Worm (Caenorhabditis elegans): ENCODE results near the gene git-1.

Gene git-1

DNA sequence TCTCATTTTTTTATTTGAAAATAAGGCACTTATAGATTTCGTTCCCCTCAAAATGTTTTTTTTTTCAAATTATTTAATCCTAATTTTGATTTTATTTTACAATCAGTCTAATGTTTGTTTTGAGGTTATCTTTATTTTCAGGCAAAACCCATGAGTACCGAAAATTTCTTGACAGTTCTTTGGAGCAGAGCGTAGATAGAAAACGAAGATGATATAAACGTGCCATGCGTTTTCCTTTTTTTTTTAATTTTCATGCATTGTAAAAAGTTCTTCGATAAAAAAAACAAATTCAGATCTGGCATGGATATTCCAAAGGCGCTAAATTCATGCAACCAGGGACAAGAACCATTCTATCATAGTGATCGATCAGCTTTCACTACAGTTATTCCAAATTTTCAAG, 33.7 kb upstream of the git-1 start, which contains the start of gene C33D3.5:
C33D3.5 (plus strand) TSS at position 301 of the 400 bp plus-strand sequence.
- no peak for TF ChIP-seq ccch-3 (GFP tag; optimal IDR thresholded peaks at IDR 0.05)
- TF ChIP-seq ztf-6 (GFP tag; IDR thresholded peaks at IDR 0.05): no peak
- TF ChIP-seq unc-62 (GFP tag; optimal IDR thresholded peaks at IDR 0.05): no peak
- TF ChIP-seq ceh-79 (tag; optimal IDR thresholded peaks at IDR 0.05): no peak
- TF ChIP-seq madf-6 (GFP tag; IDR thresholded peaks at IDR 0.05): no peak
- TF ChIP-seq nhr-80 (tag; optimal IDR thresholded peaks at IDR 0.05): no peak
- no peak for TF ChIP-seq let-526 (GFP tag; IDR thresholded peaks at IDR 0.05)
- no peak for TF ChIP-seq lir-1 (GFP tag; conservative IDR thresholded peaks at IDR 0.05)
- TF ChIP-seq hlh-26 (GFP tag; conservative IDR thresholded peaks at IDR 0.05): no peak
- TF ChIP-seq aptf-2 (GFP tag; conservative IDR thresholded peaks at IDR 0.05): no peak
- TF ChIP-seq athp-1 (tag; optimal IDR thresholded peaks at IDR 0.05): no peak
- TF ChIP-seq ekl-4 (GFP tag; IDR thresholded peaks at IDR 0.05): no peak
- TF ChIP-seq snpc-1.3 (tag; optimal IDR thresholded peaks at IDR 0.05; ENCODE audit: insufficient read depth): no peak
- TF ChIP-seq chd-7 (tag; optimal IDR thresholded peaks at IDR 0.05): no peak
- no peak for TF ChIP-seq bed-2 (GFP tag; IDR thresholded peaks at IDR 0.05)
- no peak for TF ChIP-seq nhr-120 (GFP tag; IDR thresholded peaks at IDR 0.05)
- no peak for TF ChIP-seq nfyb-1 (GFP tag; IDR thresholded peaks at IDR 0.05)
- TF ChIP-seq F23B12.7 (tag; optimal IDR thresholded peaks at IDR 0.05; ENCODE audit: insufficient read depth): no peak
- no peak for TF ChIP-seq mxl-1 (tag; optimal IDR thresholded peaks at IDR 0.05)
- no peak for TF ChIP-seq mel-28 (tag; optimal IDR thresholded peaks at IDR 0.05; ENCODE audit: borderline replicate concordance)

- TF ChIP-seq die-1 (tag; optimal IDR thresholded peaks at IDR 0.05): no peak
- no peak for TF ChIP-seq B0261.1 (tag; optimal IDR thresholded peaks at IDR 0.05)
- TF ChIP-seq unc-62 (GFP tag; optimal IDR thresholded peaks at IDR 0.05): no peak
- TF ChIP-seq ccch-3 (GFP tag; optimal IDR thresholded peaks at IDR 0.05): no peak
- TF ChIP-seq him-1 (tag; optimal IDR thresholded peaks at IDR 0.05): no peak
Observed at ce11 chrX:10491875-10492523, 32.7 kb upstream of the git-1 start.

ce11 chrX:10499590-10499989, 25.1 kb upstream of the git-1 start, which contains the start of gene vab-3:
TSS of gene vab-3 (plus strand) at chrX:10499890.
- TF ChIP-seq rpc-1 (optimal IDR thresholded peaks at IDR 0.05) (no peak), rpc-1 (tag; optimal IDR thresholded peaks at IDR 0.05) (no peak), Y56A3A.18 (GFP tag; IDR thresholded peaks at IDR 0.05) (no peak), nhr-27 (tag; optimal IDR thresholded peaks at IDR 0.05) (no peak), nhr-120 (GFP tag; IDR thresholded peaks at IDR 0.05) (no peak), let-526 (GFP tag; IDR thresholded peaks at IDR 0.05) (no peak), rcor-1 (GFP tag; IDR thresholded peaks at IDR 0.05) (no peak), xnd-1 (tag; optimal IDR thresholded peaks at IDR 0.05) (no peak), B0035.1 (tag; optimal IDR thresholded peaks at IDR 0.05) (no peak), hsf-1 (GFP tag; IDR thresholded peaks at IDR 0.05) (no peak), efl-1 (GFP tag; optimal IDR thresholded peaks at IDR 0.05) (no peak), sptf-2 (GFP tag; optimal IDR thresholded peaks at IDR 0.05) (no peak), T26A5.8 (tag; optimal IDR thresholded peaks at IDR 0.05) (no peak), ztf-22 (GFP tag; optimal IDR thresholded peaks at IDR 0.05) (no peak), aptf-2 (GFP tag; conservative IDR thresholded peaks at IDR 0.05) (no peak), dox-1 (GFP tag; IDR thresholded peaks at IDR 0.05) (no peak), B0261.1 (tag; optimal IDR thresholded peaks at IDR 0.05) (no peak)
